Worm (Caenorhabditis elegans): ENCODE results near the gene set-12.

set-12 gene

DNA sequence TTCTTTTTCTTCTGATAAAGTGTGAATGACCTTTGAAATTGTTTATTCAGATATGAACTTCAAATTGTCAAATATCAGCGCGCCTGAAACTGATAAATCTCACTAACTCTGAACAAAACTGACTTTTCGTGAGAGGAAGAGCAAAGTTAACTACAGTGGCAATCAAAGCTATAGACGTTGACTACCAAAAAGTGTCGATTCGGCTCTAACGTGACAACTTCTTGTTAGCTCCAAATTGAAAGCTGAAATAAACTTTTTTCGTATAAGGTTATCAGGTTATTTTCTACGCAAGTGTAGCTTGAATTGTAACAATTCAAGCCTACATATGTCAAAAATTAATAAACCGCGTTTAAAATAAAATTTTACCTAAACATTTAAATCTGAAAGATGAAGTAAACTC is 9.7 kb downstream of the set-12 start:
- TF ChIP-seq tbx-37 (GFP tag; conservative IDR thresholded peaks at IDR 0.05) (no peak), ama-1 (optimal IDR thresholded peaks at IDR 0.05) (no peak), pes-1 (GFP tag; IDR thresholded peaks at IDR 0.05) (no peak), scrt-1 (GFP tag; IDR thresholded peaks at IDR 0.05) (no peak), flt-1 (GFP tag; IDR thresholded peaks at IDR 0.05) (no peak), B0310.2 (tag; optimal IDR thresholded peaks at IDR 0.05) (no peak), tbx-11 (GFP tag; IDR thresholded peaks at IDR 0.05) (no peak), hmbx-1 (tag; optimal IDR thresholded peaks at IDR 0.05) (no peak), ets-7 (tag; optimal IDR thresholded peaks at IDR 0.05) (no peak), sea-1 (GFP tag; conservative IDR thresholded peaks at IDR 0.05) (no peak), tra-4 (tag; optimal IDR thresholded peaks at IDR 0.05) (no peak), F13C5.2 (tag; optimal IDR thresholded peaks at IDR 0.05) (no peak)

DNA sequence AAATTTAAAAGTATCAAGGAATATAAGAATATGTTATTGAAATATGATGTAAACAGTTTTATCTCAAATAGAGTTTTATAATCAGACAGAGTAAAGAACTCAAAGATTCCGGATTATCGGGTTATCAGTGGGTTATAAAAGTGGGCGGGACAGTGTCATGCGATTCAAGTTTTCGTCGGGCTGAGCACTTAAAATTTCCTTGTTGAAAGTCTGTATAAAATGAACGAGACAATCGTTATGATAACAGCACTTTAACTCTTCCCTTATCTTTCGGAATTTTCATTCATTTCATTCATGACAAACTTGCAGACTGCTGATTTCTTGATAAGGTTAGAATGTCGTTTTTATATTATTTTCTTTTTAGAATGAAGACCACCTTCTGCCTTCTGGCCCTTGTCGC is 10.5 kb downstream of the set-12 start, which contains the start of gene spp-14:
Gene spp-14 (plus strand): TSS at position 365 of the 400 bp plus-strand sequence.
- no peak for TF ChIP-seq flt-1 (GFP tag; IDR thresholded peaks at IDR 0.05)
- no peak for TF ChIP-seq tra-4 (tag; optimal IDR thresholded peaks at IDR 0.05)
- no peak for TF ChIP-seq ets-7 (tag; optimal IDR thresholded peaks at IDR 0.05)
- no peak for TF ChIP-seq ama-1 (optimal IDR thresholded peaks at IDR 0.05)
- TF ChIP-seq aly-1 (tag; optimal IDR thresholded peaks at IDR 0.05): no peak
- TF ChIP-seq hmg-4 (GFP tag; optimal IDR thresholded peaks at IDR 0.05): no peak
- no peak for TF ChIP-seq sea-1 (GFP tag; conservative IDR thresholded peaks at IDR 0.05)
- TF ChIP-seq B0310.2 (tag; optimal IDR thresholded peaks at IDR 0.05): no peak
- no peak for TF ChIP-seq scrt-1 (GFP tag; IDR thresholded peaks at IDR 0.05)
- TF ChIP-seq hnd-1 (tag; optimal IDR thresholded peaks at IDR 0.05): no peak
- TF ChIP-seq F13C5.2 (tag; optimal IDR thresholded peaks at IDR 0.05): no peak

DNA sequence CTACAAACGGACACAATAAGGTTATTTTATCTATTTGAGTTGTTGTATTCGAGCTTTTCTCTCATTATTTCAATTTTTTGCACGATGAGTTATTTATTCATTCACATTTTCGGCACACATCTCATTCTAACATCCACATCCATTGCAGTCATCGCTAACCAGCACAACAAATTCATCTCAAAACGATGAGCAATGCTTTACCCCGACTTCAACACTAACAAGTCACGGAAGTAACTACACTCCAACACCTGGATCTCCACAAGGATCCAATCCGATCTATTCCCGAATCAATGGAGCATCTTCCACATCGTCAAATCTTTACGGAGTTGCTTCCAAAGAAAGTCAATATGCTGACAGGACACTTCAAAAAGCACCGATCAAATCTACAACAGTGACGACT is 12.0 kb downstream of the set-12 start:
- no peak for TF ChIP-seq pes-1 (GFP tag; IDR thresholded peaks at IDR 0.05)
- no peak for TF ChIP-seq sea-1 (GFP tag; conservative IDR thresholded peaks at IDR 0.05)
- TF ChIP-seq ceh-13 (GFP tag; optimal IDR thresholded peaks at IDR 0.05): no peak
- no peak for TF ChIP-seq aly-1 (tag; optimal IDR thresholded peaks at IDR 0.05)
- TF ChIP-seq ets-7 (tag; optimal IDR thresholded peaks at IDR 0.05): no peak
- no peak for TF ChIP-seq hnd-1 (tag; optimal IDR thresholded peaks at IDR 0.05)
- no peak for TF ChIP-seq ama-1 (optimal IDR thresholded peaks at IDR 0.05)

DNA sequence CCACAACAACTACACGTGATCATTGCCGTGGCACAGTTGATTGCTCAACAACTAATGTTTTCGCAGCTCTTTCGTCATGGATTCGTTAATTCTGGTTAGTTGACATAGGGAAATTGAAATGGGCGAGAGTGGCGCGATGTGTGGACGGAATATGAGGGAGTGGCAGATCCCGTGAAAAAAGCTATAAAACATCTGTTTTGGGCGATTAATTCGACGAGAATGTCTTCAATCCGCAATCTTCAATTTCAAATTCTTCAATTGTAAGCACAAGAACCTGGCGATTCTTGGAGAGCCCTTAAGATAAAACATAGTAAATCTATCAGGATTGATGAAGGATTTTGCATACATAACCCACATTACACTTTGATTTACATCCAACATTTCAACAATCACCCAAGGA is 15.5 kb downstream of the set-12 start:
- TF ChIP-seq scrt-1 (GFP tag; IDR thresholded peaks at IDR 0.05): no peak
- TF ChIP-seq tra-4 (tag; optimal IDR thresholded peaks at IDR 0.05): no peak
- TF ChIP-seq aly-1 (tag; optimal IDR thresholded peaks at IDR 0.05): no peak
- TF ChIP-seq hnd-1 (tag; optimal IDR thresholded peaks at IDR 0.05): no peak
- TF ChIP-seq hmbx-1 (tag; optimal IDR thresholded peaks at IDR 0.05): no peak
- TF ChIP-seq flt-1 (GFP tag; IDR thresholded peaks at IDR 0.05): no peak
- TF ChIP-seq B0310.2 (tag; optimal IDR thresholded peaks at IDR 0.05): no peak
- no peak for TF ChIP-seq ceh-13 (GFP tag; optimal IDR thresholded peaks at IDR 0.05)
- TF ChIP-seq sea-1 (GFP tag; conservative IDR thresholded peaks at IDR 0.05): no peak
- TF ChIP-seq ceh-36 (tag; optimal IDR thresholded peaks at IDR 0.05): no peak
- no peak for TF ChIP-seq pes-1 (GFP tag; IDR thresholded peaks at IDR 0.05)
- no peak for TF ChIP-seq tbx-11 (GFP tag; IDR thresholded peaks at IDR 0.05)

DNA sequence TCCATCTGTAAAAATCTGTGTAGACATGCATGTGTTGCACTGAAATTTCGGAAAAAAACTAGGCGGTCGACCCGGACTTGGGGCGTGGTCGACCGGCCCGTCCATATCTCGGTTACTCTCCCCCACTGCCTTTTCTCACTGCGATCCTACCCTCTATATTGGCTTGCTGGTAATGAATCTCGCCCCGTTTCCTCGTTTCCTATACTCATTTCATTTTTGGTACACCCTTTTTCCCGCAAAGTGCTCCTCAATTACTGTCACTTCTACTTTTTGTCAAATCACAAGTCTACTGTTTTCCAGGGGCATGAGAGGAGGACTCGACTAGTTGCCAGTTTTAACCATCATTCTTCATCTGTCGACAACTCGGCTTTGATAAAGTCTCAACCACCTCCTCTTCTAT is 17.1 kb downstream of the set-12 start, which contains the start of gene K09F5.6:
Gene K09F5.6 (plus strand): TSS at position 301 of the 400 bp plus-strand sequence.
- TF ChIP-seq aly-1 (tag; optimal IDR thresholded peaks at IDR 0.05) (peak; percentile 23), B0310.2 (tag; optimal IDR thresholded peaks at IDR 0.05) (no peak)

DNA sequence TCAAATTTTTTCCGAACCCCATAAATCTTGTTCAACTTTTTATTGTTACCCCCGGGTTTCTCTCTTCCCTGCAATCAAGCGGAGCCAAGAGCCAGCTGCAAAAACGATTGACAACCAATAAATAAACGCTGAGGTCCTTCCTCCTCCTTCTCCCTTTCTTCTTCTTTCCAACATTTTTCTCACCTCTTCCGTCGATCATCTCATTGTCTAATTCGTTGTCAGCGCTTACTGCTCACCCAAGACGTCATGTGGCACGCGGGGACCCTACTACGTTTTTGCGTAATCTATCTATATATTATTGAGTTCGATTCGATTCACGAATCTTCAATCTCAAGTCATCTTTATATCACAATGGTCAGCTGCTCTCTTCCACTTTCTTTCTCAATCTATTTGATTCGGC is 20.6 kb downstream of the set-12 start:
- TF ChIP-seq tbx-37 (GFP tag; conservative IDR thresholded peaks at IDR 0.05) (no peak), flt-1 (GFP tag; IDR thresholded peaks at IDR 0.05) (no peak), pes-1 (GFP tag; IDR thresholded peaks at IDR 0.05) (no peak), tra-4 (tag; optimal IDR thresholded peaks at IDR 0.05) (no peak), hmbx-1 (tag; optimal IDR thresholded peaks at IDR 0.05) (no peak), ceh-36 (tag; optimal IDR thresholded peaks at IDR 0.05) (no peak), sea-1 (GFP tag; conservative IDR thresholded peaks at IDR 0.05) (no peak), ets-7 (tag; optimal IDR thresholded peaks at IDR 0.05) (no peak), hnd-1 (tag; optimal IDR thresholded peaks at IDR 0.05) (no peak), ama-1 (optimal IDR thresholded peaks at IDR 0.05) (no peak), F13C5.2 (tag; optimal IDR thresholded peaks at IDR 0.05) (no peak), scrt-1 (GFP tag; IDR thresholded peaks at IDR 0.05) (no peak), tbx-11 (GFP tag; IDR thresholded peaks at IDR 0.05) (no peak)

DNA sequence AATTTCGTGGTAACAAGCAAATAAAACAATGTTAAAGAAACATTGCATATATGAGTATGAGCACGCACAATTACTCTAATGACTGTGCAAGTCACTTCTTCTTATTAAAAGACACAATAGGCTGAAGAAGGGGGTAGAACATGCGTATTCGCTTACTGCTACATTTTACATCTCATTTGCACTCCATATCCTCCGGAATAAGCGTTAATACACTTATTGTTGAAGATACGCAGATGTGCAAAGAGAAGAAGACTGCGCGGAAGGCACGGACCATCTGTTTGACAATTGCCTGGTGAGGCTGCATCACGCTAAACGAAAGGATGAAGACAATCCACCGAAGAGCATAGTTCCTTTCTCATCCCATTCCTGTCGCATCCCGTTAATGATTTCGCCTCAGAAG is 23.2 kb downstream of the set-12 start:
- no peak for TF ChIP-seq ets-7 (tag; optimal IDR thresholded peaks at IDR 0.05)
- peak; percentile 72 for TF ChIP-seq hmg-4 (GFP tag; optimal IDR thresholded peaks at IDR 0.05)
- TF ChIP-seq hnd-1 (tag; optimal IDR thresholded peaks at IDR 0.05): no peak

DNA sequence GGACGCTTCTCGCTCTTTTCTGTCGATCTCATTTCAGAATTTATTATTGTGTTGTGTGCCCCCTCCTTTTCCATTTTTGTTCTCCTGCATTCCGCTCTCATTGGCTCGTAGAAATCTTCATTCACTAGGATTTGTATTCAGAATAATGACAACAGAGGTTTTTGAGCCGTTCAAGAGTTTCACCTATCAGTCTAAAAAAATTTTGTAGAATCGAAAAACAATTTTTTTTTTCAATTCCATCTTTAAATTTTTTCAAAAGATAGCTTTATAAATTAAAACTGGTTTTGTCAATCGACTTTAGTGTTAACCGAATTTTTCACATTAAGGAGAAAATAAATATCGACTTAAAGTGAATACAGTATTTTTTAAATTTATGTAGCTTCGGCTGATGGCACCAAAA is 25.4 kb downstream of the set-12 start, which contains the start of gene K09F5.4:
Gene K09F5.4 (minus strand): TSS at position 101 of the 400 bp plus-strand sequence.
- no peak for TF ChIP-seq tbx-37 (GFP tag; conservative IDR thresholded peaks at IDR 0.05)
- no peak for TF ChIP-seq tbx-11 (GFP tag; IDR thresholded peaks at IDR 0.05)
- no peak for TF ChIP-seq flt-1 (GFP tag; IDR thresholded peaks at IDR 0.05)
- TF ChIP-seq B0310.2 (tag; optimal IDR thresholded peaks at IDR 0.05): no peak
- no peak for TF ChIP-seq ets-7 (tag; optimal IDR thresholded peaks at IDR 0.05)
- TF ChIP-seq ceh-36 (tag; optimal IDR thresholded peaks at IDR 0.05): no peak
- no peak for TF ChIP-seq pes-1 (GFP tag; IDR thresholded peaks at IDR 0.05)
- TF ChIP-seq ama-1 (optimal IDR thresholded peaks at IDR 0.05): no peak
- no peak for TF ChIP-seq tra-4 (tag; optimal IDR thresholded peaks at IDR 0.05)
- no peak for TF ChIP-seq hmbx-1 (tag; optimal IDR thresholded peaks at IDR 0.05)
- TF ChIP-seq sea-1 (GFP tag; conservative IDR thresholded peaks at IDR 0.05): no peak
- no peak for TF ChIP-seq hnd-1 (tag; optimal IDR thresholded peaks at IDR 0.05)
- no peak for TF ChIP-seq scrt-1 (GFP tag; IDR thresholded peaks at IDR 0.05)
- TF ChIP-seq hmg-4 (GFP tag; optimal IDR thresholded peaks at IDR 0.05): no peak
- no peak for TF ChIP-seq ceh-13 (GFP tag; optimal IDR thresholded peaks at IDR 0.05)
- TF ChIP-seq aly-1 (tag; optimal IDR thresholded peaks at IDR 0.05): no peak

All from whole organism, early embryonic.